Worm (Caenorhabditis elegans) whole organism, L1 larva: ENCODE results near the gene him-5.

Experiments
- C16A3.4 ChIP-seq: fragments of 150-350 bp; optimal IDR thresholded peaks from 2 replicates; lab custom pipeline; 2014; ENCODE audit warnings: missing biosample characterization, missing genetic modification characterization
- Y116A8C.19 ChIP-seq: sonication (generic microtip); optimal IDR thresholded peaks from 2 replicates; lab custom pipeline; 2016; ENCODE audit warnings: missing compliant biosample characterization, missing genetic modification characterization, borderline replicate concordance
- alr-1 ChIP-seq: fragments of 200-800 bp; sonication (Bioruptor generic); optimal IDR thresholded peaks from 2 replicates; lab custom pipeline; 2018; ENCODE audit warnings: borderline replicate concordance, mild to moderate bottlenecking, missing genetic modification characterization, missing compliant biosample characterization
- aly-2 ChIP-seq: fragments of 150-350 bp; optimal IDR thresholded peaks from 2 replicates; lab custom pipeline; 2014; ENCODE audit warnings: missing biosample characterization, missing genetic modification characterization
- ama-1 ChIP-seq: fragments of 150-350 bp; optimal IDR thresholded peaks from 2 replicates; lab custom pipeline; 2014
- blmp-1 ChIP-seq: fragments of 150-350 bp; optimal IDR thresholded peaks from 2 replicates; lab custom pipeline; 2014; ENCODE audit warnings: missing biosample characterization, missing genetic modification characterization
- ceh-8 ChIP-seq: fragments of 200-800 bp; sonication (Bioruptor generic); optimal IDR thresholded peaks from 2 replicates; lab custom pipeline; 2018; ENCODE audit warnings: mild to moderate bottlenecking, missing genetic modification characterization, moderate library complexity, missing compliant biosample characterization
- ceh-82 ChIP-seq, 3 experiments: fragments of 150-350 bp in 1 of 3; sonication (generic microtip) in 2 of 3; optimal IDR thresholded peaks; 2 replicates each; lab custom pipeline; 2014 to 2017; ENCODE audit warnings: missing biosample characterization in 3 of 3, missing genetic modification characterization in 3 of 3
- ceh-88 ChIP-seq: fragments of 200-800 bp; sonication (Bioruptor generic); IDR thresholded peaks from 2 replicates; pipeline ENCODE4 v1.3.6; 2022; ENCODE audit warnings: missing genetic modification characterization, missing compliant biosample characterization
- ces-1 ChIP-seq: fragments of 150-350 bp; optimal IDR thresholded peaks from 2 replicates; lab custom pipeline; 2014; ENCODE audit warnings: missing biosample characterization, missing genetic modification reagents, missing genetic modification characterization
- dsc-1 ChIP-seq: sonication (generic microtip); optimal IDR thresholded peaks from 2 replicates; lab custom pipeline; 2016; ENCODE audit warnings: mild to moderate bottlenecking, missing genetic modification characterization, missing compliant biosample characterization
- efl-1 ChIP-seq, 4 experiments: fragments of 150-350 bp; optimal IDR thresholded peaks in 3 of 4; peaks in 1 of 4; 1 replicate in 1 of 4; 2 replicates in 3 of 4; lab custom pipeline; 2014; ENCODE audit warnings: missing biosample characterization in 2 of 4, missing genetic modification characterization in 2 of 4, missing genetic modification reagents in 2 of 4
- egl-27 ChIP-seq, 2 experiments: fragments of 150-350 bp in 1 of 2; sonication (generic microtip); optimal IDR thresholded peaks; 3 replicates each; lab custom pipeline; 2017 to 2018; ENCODE audit warnings: missing biosample characterization in 2 of 2, missing genetic modification characterization in 2 of 2, missing genetic modification reagents in 2 of 2
- elt-2 ChIP-seq: sonication (generic microtip); optimal IDR thresholded peaks from 2 replicates; lab custom pipeline; 2016; ENCODE audit warnings: missing genetic modification characterization, mild to moderate bottlenecking, inconsistent platforms, missing compliant biosample characterization, missing genetic modification reagents
- elt-3 ChIP-seq, 6 experiments: fragments of 150-350 bp in 1 of 6; sonication (generic microtip); optimal IDR thresholded peaks; 2 replicates each; lab custom pipeline; 2017 to 2018; ENCODE audit warnings: missing biosample characterization in 6 of 6, missing genetic modification characterization in 6 of 6, inconsistent platforms in 1 of 6
- fkh-10 ChIP-seq: sonication (generic microtip); optimal IDR thresholded peaks from 2 replicates; lab custom pipeline; 2017; ENCODE audit warnings: missing biosample characterization, missing genetic modification reagents, missing genetic modification characterization
- fkh-4 ChIP-seq: sonication (generic microtip); optimal IDR thresholded peaks from 2 replicates; lab custom pipeline; 2016; ENCODE audit warnings: missing compliant biosample characterization, missing genetic modification characterization, borderline replicate concordance
- fos-1 ChIP-seq: fragments of 150-350 bp; optimal IDR thresholded peaks from 2 replicates; lab custom pipeline; 2014; ENCODE audit warnings: missing biosample characterization, missing genetic modification characterization
- grh-1 ChIP-seq: fragments of 200-800 bp; sonication (Bioruptor generic); IDR thresholded peaks from 2 replicates; pipeline ENCODE4 v1.3.6; 2022; ENCODE audit warnings: missing genetic modification reagents, missing genetic modification characterization, missing compliant biosample characterization
- hlh-17 ChIP-seq: fragments of 200-800 bp; sonication (Bioruptor generic); optimal IDR thresholded peaks from 2 replicates; lab custom pipeline; 2018; ENCODE audit warnings: missing genetic modification characterization, mild to moderate bottlenecking, missing compliant biosample characterization, moderate library complexity, borderline replicate concordance
- hpl-2 ChIP-seq: fragments of 150-350 bp; optimal IDR thresholded peaks from 2 replicates; lab custom pipeline; 2014; ENCODE audit warnings: missing biosample characterization, missing genetic modification reagents, missing genetic modification characterization
- irx-1 ChIP-seq: sonication (generic microtip); optimal IDR thresholded peaks from 2 replicates; lab custom pipeline; 2016; ENCODE audit warnings: missing genetic modification characterization, missing compliant biosample characterization
- jun-1 ChIP-seq: fragments of 150-350 bp; optimal IDR thresholded peaks from 2 replicates; lab custom pipeline; 2014; ENCODE audit warnings: missing biosample characterization, missing genetic modification reagents, missing genetic modification characterization
- lin-13 ChIP-seq: fragments of 150-350 bp; optimal IDR thresholded peaks from 2 replicates; lab custom pipeline; 2014; ENCODE audit warnings: missing biosample characterization, missing genetic modification reagents, missing genetic modification characterization
- lin-14 ChIP-seq: fragments of 200-800 bp; sonication (Bioruptor generic); optimal IDR thresholded peaks from 2 replicates; lab custom pipeline; 2018; ENCODE audit warnings: mild to moderate bottlenecking, missing genetic modification characterization, moderate library complexity, missing compliant biosample characterization
- lin-15B ChIP-seq: fragments of 150-350 bp; sonication (generic microtip); optimal IDR thresholded peaks from 3 replicates; lab custom pipeline; 2014; ENCODE audit warnings: missing biosample characterization, missing genetic modification characterization
- lin-35 ChIP-seq, 2 experiments: fragments of 150-350 bp; optimal IDR thresholded peaks; 2 replicates each; lab custom pipeline; 2014; ENCODE audit warnings: missing biosample characterization in 2 of 2, missing genetic modification characterization in 2 of 2, missing genetic modification reagents in 2 of 2
- lir-3 ChIP-seq: sonication (generic microtip); optimal IDR thresholded peaks from 2 replicates; lab custom pipeline; 2016; ENCODE audit warnings: mild to moderate bottlenecking, missing genetic modification characterization, moderate library complexity, missing compliant biosample characterization; ENCODE audit not compliant: poor library complexity
- lsy-2 ChIP-seq, 2 experiments: fragments of 150-350 bp; optimal IDR thresholded peaks; 2 replicates each; lab custom pipeline; 2014; ENCODE audit warnings: missing biosample characterization in 2 of 2, missing genetic modification characterization in 2 of 2
- mab-9 ChIP-seq: fragments of 200-800 bp; sonication (Bioruptor generic); IDR thresholded peaks from 2 replicates; pipeline ENCODE4 v1.3.6; 2022; ENCODE audit warnings: missing genetic modification reagents, missing genetic modification characterization, missing compliant biosample characterization
- mdl-1 ChIP-seq, 2 experiments: fragments of 150-350 bp; optimal IDR thresholded peaks; 2 replicates each; lab custom pipeline; 2014 to 2017; ENCODE audit warnings: missing biosample characterization in 2 of 2, missing genetic modification characterization in 2 of 2, inconsistent platforms in 1 of 2
- mef-2 ChIP-seq: fragments of 150-350 bp; optimal IDR thresholded peaks from 2 replicates; lab custom pipeline; 2014; ENCODE audit warnings: missing biosample characterization, missing genetic modification characterization
- mep-1 ChIP-seq: fragments of 150-350 bp; optimal IDR thresholded peaks from 2 replicates; lab custom pipeline; 2014; ENCODE audit warnings: missing biosample characterization, missing genetic modification characterization
- nhr-20 ChIP-seq: sonication (generic microtip); optimal IDR thresholded peaks from 2 replicates; lab custom pipeline; 2016; ENCODE audit warnings: mild to moderate bottlenecking, missing genetic modification characterization, missing compliant biosample characterization
- nhr-28 ChIP-seq: fragments of 150-350 bp; optimal IDR thresholded peaks from 2 replicates; lab custom pipeline; 2014; ENCODE audit warnings: missing biosample characterization, missing genetic modification characterization
- nhr-47 ChIP-seq: sonication (generic microtip); optimal IDR thresholded peaks from 2 replicates; lab custom pipeline; 2016; ENCODE audit warnings: mild to moderate bottlenecking, missing genetic modification characterization, moderate library complexity, missing compliant biosample characterization
- nhr-76 ChIP-seq: sonication (generic microtip); optimal IDR thresholded peaks from 2 replicates; lab custom pipeline; 2017; ENCODE audit warnings: missing biosample characterization, missing genetic modification characterization
- nhr-77 ChIP-seq: fragments of 150-350 bp; optimal IDR thresholded peaks from 2 replicates; lab custom pipeline; 2014; ENCODE audit warnings: missing biosample characterization, missing genetic modification characterization
- nhr-84 ChIP-seq: sonication (generic microtip); optimal IDR thresholded peaks from 2 replicates; lab custom pipeline; 2017; ENCODE audit warnings: missing biosample characterization, missing genetic modification characterization
- pag-3 ChIP-seq: sonication (generic microtip); optimal IDR thresholded peaks from 2 replicates; lab custom pipeline; 2017; ENCODE audit warnings: missing genetic modification characterization, mild to moderate bottlenecking, missing compliant biosample characterization, antibody characterized with exemption, borderline replicate concordance; ENCODE audit not compliant: insufficient read depth
- pax-3 ChIP-seq: fragments of 200-800 bp; sonication (Bioruptor generic); optimal IDR thresholded peaks from 2 replicates; lab custom pipeline; 2018; ENCODE audit warnings: mild to moderate bottlenecking, missing genetic modification characterization, moderate library complexity, missing compliant biosample characterization
- snpc-4 ChIP-seq: fragments of 150-350 bp; optimal IDR thresholded peaks from 2 replicates; lab custom pipeline; 2014; ENCODE audit warnings: missing biosample characterization, missing genetic modification characterization
- snu-23 ChIP-seq: sonication (generic microtip); optimal IDR thresholded peaks from 2 replicates; lab custom pipeline; 2016; ENCODE audit warnings: missing genetic modification characterization, missing compliant biosample characterization
- sptf-1 ChIP-seq: fragments of 150-350 bp; optimal IDR thresholded peaks from 2 replicates; lab custom pipeline; 2014; ENCODE audit warnings: missing biosample characterization, missing genetic modification characterization
- sup-37 ChIP-seq: fragments of 200-800 bp; sonication (Bioruptor generic); optimal IDR thresholded peaks from 2 replicates; lab custom pipeline; 2018; ENCODE audit warnings: mild to moderate bottlenecking, missing genetic modification characterization, missing compliant biosample characterization
- swsn-7 ChIP-seq: sonication (generic microtip); optimal IDR thresholded peaks from 2 replicates; lab custom pipeline; 2016; ENCODE audit warnings: missing genetic modification characterization, missing compliant biosample characterization
- tbx-2 ChIP-seq: sonication (generic microtip); optimal IDR thresholded peaks from 2 replicates; lab custom pipeline; 2016; ENCODE audit warnings: missing genetic modification characterization, missing compliant biosample characterization
- tlp-1 ChIP-seq: fragments of 150-350 bp; optimal IDR thresholded peaks from 2 replicates; lab custom pipeline; 2014; ENCODE audit warnings: missing biosample characterization, missing genetic modification characterization
- unc-30 ChIP-seq: sonication (generic microtip); optimal IDR thresholded peaks from 2 replicates; lab custom pipeline; 2017; ENCODE audit warnings: missing biosample characterization, missing genetic modification characterization
- xbp-1 ChIP-seq: sonication (generic microtip); optimal IDR thresholded peaks from 2 replicates; lab custom pipeline; 2016; ENCODE audit warnings: missing genetic modification characterization, missing compliant biosample characterization
- zag-1 ChIP-seq: fragments of 150-350 bp; optimal IDR thresholded peaks from 2 replicates; lab custom pipeline; 2014; ENCODE audit warnings: missing biosample characterization, missing genetic modification characterization
- zip-4 ChIP-seq: fragments of 200-800 bp; sonication (Bioruptor generic); optimal IDR thresholded peaks from 2 replicates; lab custom pipeline; 2018; ENCODE audit warnings: mild to moderate bottlenecking, missing genetic modification characterization, moderate library complexity, missing compliant biosample characterization
- ztf-4 ChIP-seq: fragments of 150-350 bp; optimal IDR thresholded peaks from 2 replicates; lab custom pipeline; 2014; ENCODE audit warnings: missing biosample characterization, missing genetic modification characterization

him-5 gene

DNA sequence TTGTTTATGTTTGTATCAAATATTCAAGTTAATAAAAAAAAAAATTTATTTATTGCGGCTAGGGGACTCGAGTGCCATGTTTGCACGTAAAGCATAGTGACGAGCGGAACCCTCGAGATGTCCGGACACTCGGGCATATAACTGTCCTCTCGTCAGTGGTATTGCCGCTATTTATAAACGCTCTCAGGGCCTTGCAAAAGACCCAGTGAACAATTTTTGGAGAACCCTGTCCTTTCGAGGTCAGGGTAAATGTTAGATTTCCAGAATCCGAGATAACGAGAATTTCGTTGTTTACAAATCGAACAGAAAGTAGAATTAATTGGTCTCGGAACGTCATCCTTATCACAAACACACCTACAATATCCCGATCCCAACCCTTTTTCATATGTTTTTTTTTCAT is 2.2 kb downstream of the him-5 start, which contains the start of gene D1086.3:
D1086.3 (plus strand) TSS at position 390 of the 400 bp plus-strand sequence.
- peak; percentile 53; the same call in 1 of the 2 replicates for TF ChIP-seq grh-1 (GFP tag; lab: Robert Waterston, UW)
- peak; percentile 17 to 47 for TF ChIP-seq efl-1 (optimal IDR thresholded peaks at IDR 0.05; lab: Kevin White, UChicago)
- TF ChIP-seq efl-1 (GFP tag; optimal IDR thresholded peaks at IDR 0.05 in 1 of 2; lab: Kevin White, UChicago) = peak in 1 of 2 experiments; percentile 92
- TF ChIP-seq lin-14 (GFP tag; lab: Kevin White, UChicago) = peak; percentile 4
- no peak for TF ChIP-seq nhr-77 (tag; lab: Kevin White, UChicago)
- TF ChIP-seq sptf-1 (tag; lab: Kevin White, UChicago) = no peak
- TF ChIP-seq unc-30 = no peak
- TF ChIP-seq nhr-28 = no peak
- no peak for TF ChIP-seq C16A3.4 (tag; lab: Kevin White, UChicago)
- no peak for TF ChIP-seq ceh-88 (GFP tag; lab: Robert Waterston, UW)
- no peak for TF ChIP-seq zag-1 (tag; lab: Kevin White, UChicago)
- TF ChIP-seq pax-3 (tag; lab: Kevin White, UChicago) = no peak
- TF ChIP-seq ztf-4 = no peak
- peak in 1 of 2 experiments; percentile 42 for TF ChIP-seq lsy-2 (tag; optimal IDR thresholded peaks at IDR 0.05; lab: Kevin White, UChicago)
- TF ChIP-seq elt-3 (tag; optimal IDR thresholded peaks at IDR 0.05; lab: Kevin White, UChicago) = peak in 1 of 6 experiments; percentile 7
- TF ChIP-seq hlh-17 = no peak
- no peak for TF ChIP-seq fkh-10 (GFP tag; lab: Kevin White, UChicago)
- TF ChIP-seq lir-3 (tag; lab: Kevin White, UChicago) = no peak
- TF ChIP-seq elt-2 = peak; percentile 55
- no peak for TF ChIP-seq alr-1
- TF ChIP-seq ceh-82 (tag; optimal IDR thresholded peaks at IDR 0.05; lab: Kevin White, UChicago) = no peak
- TF ChIP-seq lin-15B = no peak
- TF ChIP-seq lin-13 (GFP tag; lab: Kevin White, UChicago) = no peak
- TF ChIP-seq zip-4 = no peak
- peak; percentile 31 for TF ChIP-seq tbx-2
- TF ChIP-seq fos-1 = no peak
- TF ChIP-seq ces-1 (GFP tag; lab: Kevin White, UChicago) = no peak
- TF ChIP-seq fkh-4 (tag; lab: Kevin White, UChicago) = no peak
- TF ChIP-seq nhr-20 = peak; percentile 51
- peak; percentile 72 for TF ChIP-seq nhr-47
- no peak for TF ChIP-seq nhr-84 (tag; lab: Kevin White, UChicago)
- TF ChIP-seq xbp-1 (tag; lab: Kevin White, UChicago) = peak; percentile 27
- no peak for TF ChIP-seq mef-2
- TF ChIP-seq Y116A8C.19 (tag; lab: Kevin White, UChicago) = no peak
- TF ChIP-seq nhr-76 (tag; lab: Kevin White, UChicago) = no peak
- no peak for TF ChIP-seq mdl-1 (tag; optimal IDR thresholded peaks at IDR 0.05; lab: Kevin White, UChicago)
- TF ChIP-seq pag-3 (tag; lab: Kevin White, UChicago) = no peak
- no peak for TF ChIP-seq tlp-1
- peak; percentile 98 for TF ChIP-seq snpc-4 (tag; lab: Kevin White, UChicago)
- no peak for TF ChIP-seq ceh-8 (GFP tag; lab: Kevin White, UChicago)
- TF ChIP-seq aly-2 (tag; lab: Kevin White, UChicago) = peak; percentile 37
- no peak for TF ChIP-seq egl-27 (tag; optimal IDR thresholded peaks at IDR 0.05; lab: Kevin White, UChicago)
- peak; percentile 70 for TF ChIP-seq ama-1 (lab: Kevin White, UChicago)
- TF ChIP-seq swsn-7 (tag; lab: Kevin White, UChicago) = peak; percentile 65
- no peak for TF ChIP-seq mab-9 (GFP tag; lab: Robert Waterston, UW)
- TF ChIP-seq dsc-1 (tag; lab: Kevin White, UChicago) = peak; percentile 47
- no peak for TF ChIP-seq blmp-1 (tag; lab: Kevin White, UChicago)
- no peak for TF ChIP-seq hpl-2 (GFP tag; lab: Kevin White, UChicago)
- peak; percentile 48 for TF ChIP-seq snu-23 (GFP tag; lab: Kevin White, UChicago)
- TF ChIP-seq sup-37 (GFP tag; lab: Kevin White, UChicago) = no peak
- TF ChIP-seq lin-35 (GFP tag; optimal IDR thresholded peaks at IDR 0.05; lab: Kevin White, UChicago) = no peak
- TF ChIP-seq mep-1 = peak; percentile 4
- no peak for TF ChIP-seq jun-1 (tag; lab: Kevin White, UChicago)
- TF ChIP-seq irx-1 (tag; lab: Kevin White, UChicago) = no peak
